Worm (Caenorhabditis elegans) whole organism, L2 larva: ENCODE data around the gene flp-15.
A peak's percentile ranks its signal among the peaks of the same experiment; 100 is the strongest.

ENCODE experiments used
- C34F6.9 ChIP-seq: fragments of 150-350 bp; optimal IDR thresholded peaks from 2 replicates; lab custom pipeline; 2014; ENCODE audit warnings: missing biosample characterization, missing genetic modification characterization
- F13H6.1 ChIP-seq: sonication (generic microtip); optimal IDR thresholded peaks from 2 replicates; lab custom pipeline; 2016; ENCODE audit warnings: missing genetic modification characterization, missing compliant biosample characterization
- R02D3.7 ChIP-seq: fragments of 150-350 bp; optimal IDR thresholded peaks from 2 replicates; lab custom pipeline; 2014; ENCODE audit warnings: missing biosample characterization, missing genetic modification characterization
- Y55F3AM.14 ChIP-seq: fragments of 200-800 bp; sonication (Bioruptor generic); optimal IDR thresholded peaks from 2 replicates; lab custom pipeline; 2018; ENCODE audit warnings: mild to moderate bottlenecking, missing genetic modification characterization, missing compliant biosample characterization
- ZK546.5 ChIP-seq: sonication (generic microtip); optimal IDR thresholded peaks from 2 replicates; lab custom pipeline; 2017; ENCODE audit warnings: missing biosample characterization, missing genetic modification characterization
- alr-1 ChIP-seq: fragments of 150-350 bp; optimal IDR thresholded peaks from 2 replicates; lab custom pipeline; 2014; ENCODE audit warnings: missing biosample characterization, missing genetic modification characterization
- aly-2 ChIP-seq: fragments of 150-350 bp; optimal IDR thresholded peaks from 2 replicates; lab custom pipeline; 2014; ENCODE audit warnings: missing biosample characterization, missing genetic modification characterization
- ama-1 ChIP-seq: fragments of 150-350 bp; optimal IDR thresholded peaks from 2 replicates; lab custom pipeline; 2018; ENCODE audit warnings: inconsistent platforms
- ceh-16 ChIP-seq: fragments of 150-350 bp; optimal IDR thresholded peaks from 2 replicates; lab custom pipeline; 2014; ENCODE audit warnings: missing biosample characterization, missing genetic modification characterization
- ceh-82 ChIP-seq: fragments of 150-350 bp; optimal IDR thresholded peaks from 2 replicates; lab custom pipeline; 2014; ENCODE audit warnings: missing biosample characterization, missing genetic modification characterization
- elt-1 ChIP-seq: fragments of 150-350 bp; optimal IDR thresholded peaks from 2 replicates; lab custom pipeline; 2014; ENCODE audit warnings: missing biosample characterization, missing genetic modification characterization
- elt-3 ChIP-seq: sonication (generic microtip); optimal IDR thresholded peaks from 2 replicates; lab custom pipeline; 2017; ENCODE audit warnings: missing biosample characterization, missing genetic modification characterization
- fos-1 ChIP-seq: fragments of 150-350 bp; optimal IDR thresholded peaks from 2 replicates; lab custom pipeline; 2014; ENCODE audit warnings: missing biosample characterization, missing genetic modification characterization
- gmeb-1 ChIP-seq: fragments of 150-350 bp; optimal IDR thresholded peaks from 2 replicates; lab custom pipeline; 2014; ENCODE audit warnings: missing biosample characterization, missing genetic modification characterization
- lin-11 ChIP-seq: fragments of 150-350 bp; sonication (generic microtip); optimal IDR thresholded peaks from 2 replicates; lab custom pipeline; 2014; ENCODE audit warnings: missing biosample characterization, missing genetic modification characterization, inconsistent platforms, mixed read lengths
- lin-13 ChIP-seq: fragments of 150-350 bp; optimal IDR thresholded peaks from 2 replicates; lab custom pipeline; 2014; ENCODE audit warnings: missing biosample characterization, missing genetic modification reagents, missing genetic modification characterization
- lin-39 ChIP-seq: fragments of 150-350 bp; optimal IDR thresholded peaks from 2 replicates; lab custom pipeline; 2014; ENCODE audit warnings: missing biosample characterization, missing genetic modification reagents, missing genetic modification characterization
- lsy-2 ChIP-seq, 2 experiments: fragments of 150-350 bp in 1 of 2; sonication (generic microtip) in 1 of 2; optimal IDR thresholded peaks; 2 replicates each; lab custom pipeline; 2014 to 2017; ENCODE audit warnings: missing biosample characterization in 2 of 2, missing genetic modification characterization in 2 of 2
- mbf-1 ChIP-seq: sonication (generic microtip); optimal IDR thresholded peaks from 2 replicates; lab custom pipeline; 2017; ENCODE audit warnings: missing biosample characterization, missing genetic modification characterization
- mdl-1 ChIP-seq, 2 experiments: fragments of 150-350 bp in 1 of 2; sonication (generic microtip) in 1 of 2; optimal IDR thresholded peaks; 2 replicates each; lab custom pipeline; 2017; ENCODE audit warnings: missing biosample characterization in 2 of 2, missing genetic modification characterization in 2 of 2
- nhr-10 ChIP-seq: sonication (generic microtip); optimal IDR thresholded peaks from 2 replicates; lab custom pipeline; 2017; ENCODE audit warnings: missing biosample characterization, missing genetic modification characterization
- nhr-11 ChIP-seq: fragments of 150-350 bp; optimal IDR thresholded peaks from 2 replicates; lab custom pipeline; 2014; ENCODE audit warnings: missing biosample characterization, missing genetic modification characterization
- nhr-237 ChIP-seq: fragments of 150-350 bp; optimal IDR thresholded peaks from 2 replicates; lab custom pipeline; 2014; ENCODE audit warnings: missing biosample characterization, missing genetic modification characterization
- nhr-25 ChIP-seq: fragments of 150-350 bp; sonication (generic microtip); optimal IDR thresholded peaks from 3 replicates; lab custom pipeline; 2014; ENCODE audit warnings: missing biosample characterization, missing genetic modification characterization
- nhr-6 ChIP-seq: fragments of 150-350 bp; optimal IDR thresholded peaks from 2 replicates; lab custom pipeline; 2014; ENCODE audit warnings: missing biosample characterization, missing genetic modification characterization
- peb-1 ChIP-seq: fragments of 150-350 bp; optimal IDR thresholded peaks from 2 replicates; lab custom pipeline; 2014; ENCODE audit warnings: missing biosample characterization, missing genetic modification characterization
- sem-4 ChIP-seq: fragments of 150-350 bp; optimal IDR thresholded peaks from 2 replicates; lab custom pipeline; 2014; ENCODE audit warnings: missing biosample characterization, missing genetic modification reagents, missing genetic modification characterization
- sma-9 ChIP-seq, 2 experiments: fragments of 150-350 bp in 1 of 2; sonication (generic microtip) in 1 of 2; optimal IDR thresholded peaks; 2 replicates each; lab custom pipeline; 2014 to 2016; ENCODE audit warnings: missing genetic modification characterization in 2 of 2, mild to moderate bottlenecking in 1 of 2, missing biosample characterization in 1 of 2, missing compliant biosample characterization in 1 of 2, missing genetic modification reagents in 1 of 2, moderate library complexity in 1 of 2
- snpc-4 ChIP-seq: fragments of 150-350 bp; optimal IDR thresholded peaks from 2 replicates; lab custom pipeline; 2014; ENCODE audit warnings: missing biosample characterization, missing genetic modification characterization
- unc-55 ChIP-seq: fragments of 150-350 bp; sonication (generic microtip); optimal IDR thresholded peaks from 3 replicates; lab custom pipeline; 2014; ENCODE audit warnings: missing biosample characterization, missing genetic modification reagents, missing genetic modification characterization
- unc-62 ChIP-seq: fragments of 150-350 bp; optimal IDR thresholded peaks from 2 replicates; lab custom pipeline; 2014; ENCODE audit warnings: missing biosample characterization, missing genetic modification reagents, missing genetic modification characterization
- ztf-1 ChIP-seq: fragments of 200-800 bp; sonication (Bioruptor generic); conservative IDR thresholded peaks from 2 replicates; pipeline ENCODE4 v1.3.6; 2022; ENCODE audit warnings: missing genetic modification characterization, missing compliant biosample characterization
- ztf-11 ChIP-seq: sonication (generic microtip); optimal IDR thresholded peaks from 2 replicates; lab custom pipeline; 2017; ENCODE audit warnings: missing biosample characterization, missing genetic modification characterization

Gene flp-15

DNA sequence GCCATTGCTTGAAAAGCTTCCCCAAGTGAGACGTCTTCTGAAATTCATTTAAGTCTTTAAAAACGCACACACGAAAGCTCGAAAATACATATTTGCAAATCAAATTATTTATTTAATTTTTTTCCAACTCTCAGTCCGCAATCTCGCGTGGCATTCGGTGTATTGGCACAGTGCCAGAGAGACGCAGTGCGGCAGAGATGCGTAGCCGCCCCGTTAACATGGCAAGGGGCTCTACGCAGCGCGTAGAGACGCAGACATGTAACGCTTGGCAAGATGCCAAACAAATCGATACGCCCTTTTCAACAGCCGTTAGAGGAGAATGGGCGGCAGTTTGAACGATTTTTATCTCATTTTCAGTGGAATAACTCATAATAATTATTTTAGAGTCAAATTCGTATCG, 24.1 kb downstream of the flp-15 start, which contains the start of the genes drr-2 and set-16 (continued):
- peak; percentile 90 for TF ChIP-seq snpc-4
- peak; percentile 92 for TF ChIP-seq nhr-237 (tag; lab: Kevin White, UChicago)
- TF ChIP-seq mdl-1 (tag; optimal IDR thresholded peaks at IDR 0.05; lab: Kevin White, UChicago) = peak; percentile 33 to 82
- TF ChIP-seq mbf-1 (tag; lab: Kevin White, UChicago) = no peak
- TF ChIP-seq nhr-6 (tag; lab: Kevin White, UChicago) = peak; percentile 95
- peak; percentile 52 for TF ChIP-seq ztf-11 (tag; lab: Kevin White, UChicago)
- TF ChIP-seq ceh-16 (tag; lab: Kevin White, UChicago) = peak; percentile 97
- TF ChIP-seq C34F6.9 (tag; lab: Kevin White, UChicago) = peak; percentile 100
- peak; percentile 79 for TF ChIP-seq R02D3.7 (tag; lab: Kevin White, UChicago)
- peak; percentile 39 for TF ChIP-seq lin-39
- TF ChIP-seq lin-13 = peak; percentile 99
- TF ChIP-seq nhr-11 (tag; lab: Kevin White, UChicago) = peak; percentile 28
- TF ChIP-seq fos-1 (tag; lab: Kevin White, UChicago) = peak; percentile 98
- TF ChIP-seq nhr-10 (tag; lab: Kevin White, UChicago) = peak; percentile 94
- peak; percentile 93 for TF ChIP-seq ceh-82
- no peak for TF ChIP-seq peb-1 (tag; lab: Kevin White, UChicago)
- TF ChIP-seq sem-4 (tag; lab: Kevin White, UChicago) = peak; percentile 97
- TF ChIP-seq sma-9 (GFP tag; optimal IDR thresholded peaks at IDR 0.05; lab: Kevin White, UChicago) = peak; percentile 97
- TF ChIP-seq sma-9 (tag; optimal IDR thresholded peaks at IDR 0.05; lab: Kevin White, UChicago) = no peak
- no peak for TF ChIP-seq ztf-1 (GFP tag; lab: Robert Waterston, UW)
- no peak for TF ChIP-seq elt-3 (tag; lab: Kevin White, UChicago)
- peak; percentile 89 for TF ChIP-seq ZK546.5 (tag; lab: Kevin White, UChicago)
- TF ChIP-seq alr-1 (tag; lab: Kevin White, UChicago) = no peak
- peak; percentile 36 for TF ChIP-seq elt-1 (tag; lab: Kevin White, UChicago)

DNA sequence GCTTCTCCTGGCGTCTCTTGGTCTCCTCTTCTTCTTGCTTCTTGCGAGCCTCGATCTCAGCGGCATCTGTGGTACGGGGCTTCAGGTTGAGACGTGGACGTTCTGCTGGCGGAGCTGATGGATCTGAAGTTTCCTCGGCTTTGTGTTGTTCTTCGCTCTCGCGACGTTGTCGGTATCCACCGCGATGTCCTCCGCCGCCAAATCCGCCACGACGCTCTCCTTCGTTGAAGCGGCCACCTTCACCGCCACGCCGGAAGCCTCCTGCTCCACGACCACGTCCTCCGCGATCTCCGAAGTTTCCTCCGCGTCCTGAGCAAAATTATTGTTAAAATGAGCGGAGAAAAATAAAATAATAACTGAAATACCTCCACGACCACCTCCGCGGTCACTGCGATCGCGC, 24.9 kb downstream of the flp-15 start:
- TF ChIP-seq unc-55 (GFP tag; lab: Kevin White, UChicago) = no peak

DNA sequence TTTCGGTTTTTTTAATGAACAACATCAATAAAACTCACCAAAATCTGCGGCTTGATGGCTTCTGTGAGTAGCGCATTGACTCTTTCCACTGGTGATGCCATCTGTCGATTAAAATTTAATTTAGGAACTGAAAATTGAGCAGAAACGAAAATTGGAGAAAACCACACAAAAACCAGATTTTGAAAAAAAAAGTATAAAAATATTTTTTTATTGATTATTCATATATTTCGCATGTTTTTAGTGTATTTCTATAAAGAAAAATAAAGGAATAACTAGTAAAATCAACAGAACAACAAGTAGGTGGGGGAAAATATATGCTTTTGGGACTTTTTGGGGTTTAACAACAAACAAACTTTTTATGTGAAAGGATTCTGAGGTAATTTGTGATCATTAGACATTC, 25.4 kb downstream of the flp-15 start, which contains the start of gene T12D8.10:
T12D8.10 (minus strand) TSS at position 101 of the 400 bp plus-strand sequence.
- TF ChIP-seq gmeb-1 (tag; lab: Kevin White, UChicago) = no peak
- TF ChIP-seq lsy-2 (tag; optimal IDR thresholded peaks at IDR 0.05; lab: Kevin White, UChicago) = no peak
- no peak for TF ChIP-seq lin-11 (tag; lab: Kevin White, UChicago)
- no peak for TF ChIP-seq ceh-16 (tag; lab: Kevin White, UChicago)
- no peak for TF ChIP-seq unc-62
- TF ChIP-seq nhr-11 (tag; lab: Kevin White, UChicago) = no peak
- TF ChIP-seq nhr-25 = no peak
- no peak for TF ChIP-seq Y55F3AM.14 (GFP tag; lab: Kevin White, UChicago)
- TF ChIP-seq elt-3 (tag; lab: Kevin White, UChicago) = no peak
- no peak for TF ChIP-seq ztf-1 (GFP tag; lab: Robert Waterston, UW)
- no peak for TF ChIP-seq fos-1 (tag; lab: Kevin White, UChicago)

DNA sequence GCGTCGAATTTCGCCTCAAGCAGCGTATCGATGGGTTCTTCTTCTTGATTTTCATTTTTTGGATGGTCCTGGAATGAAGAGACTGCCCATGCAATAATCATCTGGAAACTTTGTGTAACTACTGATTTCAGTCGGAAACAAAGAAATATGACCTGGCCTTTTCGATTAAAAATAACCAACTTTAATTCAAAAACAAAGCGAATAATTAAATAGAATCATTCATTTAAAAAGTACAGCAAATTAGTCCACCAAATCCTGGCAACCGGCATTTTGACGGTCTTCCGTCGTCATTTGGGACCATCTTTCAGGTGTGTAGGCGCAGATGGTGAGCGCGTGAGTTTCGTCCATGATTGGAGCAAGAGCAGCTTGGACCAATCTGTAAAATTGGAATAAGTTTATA, 26.1 kb downstream of the flp-15 start, which contains the start of gene acbp-5:
acbp-5 (minus strand) TSS at position 101 of the 400 bp plus-strand sequence.
- TF ChIP-seq ama-1 = no peak
- TF ChIP-seq nhr-6 (tag; lab: Kevin White, UChicago) = no peak
- no peak for TF ChIP-seq nhr-237 (tag; lab: Kevin White, UChicago)
- no peak for TF ChIP-seq aly-2 (tag; lab: Kevin White, UChicago)
- TF ChIP-seq F13H6.1 (tag; lab: Kevin White, UChicago) = no peak
- TF ChIP-seq, all 48 proteins: peak for 0

DNA sequence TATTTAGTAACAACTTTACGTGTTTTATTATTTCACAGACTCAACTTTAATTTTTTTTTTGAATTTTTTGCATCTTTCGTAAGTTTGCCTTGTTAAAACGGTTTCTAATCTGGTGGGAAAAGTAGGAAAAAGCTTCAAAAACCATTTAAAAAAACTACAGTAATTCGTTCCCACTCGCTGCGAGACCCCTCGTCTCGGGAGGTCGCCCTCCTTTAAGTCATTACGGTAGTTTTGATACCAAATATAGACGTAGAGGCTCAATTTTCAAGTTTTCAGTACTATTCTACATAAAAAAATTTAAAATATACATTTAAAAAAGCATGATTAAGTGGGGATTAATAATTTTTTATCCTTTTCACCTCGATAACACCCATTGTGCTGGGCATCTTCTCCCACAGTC, 26.8 kb downstream of the flp-15 start:
- TF ChIP-seq unc-62 (no peak), mdl-1 (tag; optimal IDR thresholded peaks at IDR 0.05; lab: Kevin White, UChicago) (no peak), sem-4 (tag; lab: Kevin White, UChicago) (no peak)
- TF ChIP-seq, all 48 proteins: peak for 0
